Worm (Caenorhabditis elegans): Measurements from ENCODE around the gene sri-67.

DNA sequence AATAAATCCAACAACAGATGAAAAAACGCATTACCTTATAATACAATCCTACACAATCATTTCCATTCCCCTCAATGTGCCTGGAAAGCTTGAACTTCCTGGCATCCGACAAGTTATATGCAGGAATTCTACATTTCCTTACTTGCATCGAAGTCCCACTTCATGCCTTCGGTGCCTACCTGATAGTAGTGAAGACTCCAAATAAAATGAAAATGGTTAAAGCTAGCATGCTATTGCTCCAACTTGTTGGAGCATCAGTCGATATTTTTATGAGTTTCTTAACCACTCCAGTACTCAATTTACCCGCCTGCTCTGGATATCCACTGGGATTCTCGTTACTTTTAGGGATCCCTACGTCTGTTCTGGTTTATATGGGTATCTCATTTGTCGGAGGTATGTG is 22.2 kb upstream of the sri-67 start, which contains the start of gene srh-171:
- no peak for TF ChIP-seq nhr-12 (tag; optimal IDR thresholded peaks at IDR 0.05)
- no peak for TF ChIP-seq pha-4 (tag; optimal IDR thresholded peaks at IDR 0.05)
- TF ChIP-seq lin-13 (tag; optimal IDR thresholded peaks at IDR 0.05): no peak
- peak; percentile 20 for TF ChIP-seq drap-1 (GFP tag; optimal IDR thresholded peaks at IDR 0.05)
- TF ChIP-seq nhr-28 (tag; optimal IDR thresholded peaks at IDR 0.05): no peak
- no peak for TF ChIP-seq sem-2 (GFP tag; optimal IDR thresholded peaks at IDR 0.05)
- no peak for TF ChIP-seq ceh-43 (GFP tag; optimal IDR thresholded peaks at IDR 0.05)
